Worm (Caenorhabditis elegans): ENCODE data around the gene oac-49.

ce11 chrV:19251844-19252243 lies 34.1 kb downstream of the oac-49 start, which contains the start of gene F21D9.11:
- TF ChIP-seq ama-1 (optimal IDR thresholded peaks at IDR 0.05): no peak
- TF ChIP-seq ceh-36 (tag; optimal IDR thresholded peaks at IDR 0.05): no peak
- no peak for TF ChIP-seq flt-1 (GFP tag; IDR thresholded peaks at IDR 0.05)
- TF ChIP-seq hmbx-1 (tag; optimal IDR thresholded peaks at IDR 0.05): no peak
- TF ChIP-seq tbx-37 (GFP tag; conservative IDR thresholded peaks at IDR 0.05): no peak
- TF ChIP-seq tra-4 (tag; optimal IDR thresholded peaks at IDR 0.05): no peak
- TF ChIP-seq aly-1 (tag; optimal IDR thresholded peaks at IDR 0.05): no peak
- TF ChIP-seq scrt-1 (GFP tag; IDR thresholded peaks at IDR 0.05): no peak
- TF ChIP-seq pes-1 (GFP tag; IDR thresholded peaks at IDR 0.05): no peak
